Worm (Caenorhabditis elegans) whole organism, midembryonic: ENCODE measurements around the gene Y62F5A.10.

Experiments used
- T22C8.4 ChIP-seq: fragments of 200-800 bp; sonication (Bioruptor generic); IDR thresholded peaks from 2 replicates; pipeline ENCODE4 v1.3.6; 2022; ENCODE audit warnings: missing genetic modification characterization, missing compliant biosample characterization
- cog-1 ChIP-seq: sonication (generic microtip); optimal IDR thresholded peaks from 2 replicates; lab custom pipeline; 2016; ENCODE audit warnings: missing genetic modification characterization, missing compliant biosample characterization
- flt-1 ChIP-seq: fragments of 200-800 bp; sonication (Bioruptor generic); IDR thresholded peaks from 2 replicates; pipeline ENCODE4 v1.3.6; 2022; ENCODE audit warnings: missing genetic modification characterization, missing compliant biosample characterization
- klf-2 ChIP-seq: fragments of 200-800 bp; sonication (Bioruptor generic); conservative IDR thresholded peaks from 2 replicates; pipeline ENCODE4 v1.3.6; 2022; ENCODE audit warnings: missing genetic modification reagents, missing genetic modification characterization, missing compliant biosample characterization
- med-1 ChIP-seq: sonication (generic microtip); optimal IDR thresholded peaks from 2 replicates; lab custom pipeline; 2017; ENCODE audit warnings: missing genetic modification characterization, mild to moderate bottlenecking, missing compliant biosample characterization, antibody characterized with exemption, missing genetic modification reagents; ENCODE audit not compliant: insufficient read depth
- ref-1 ChIP-seq: fragments of 200-800 bp; sonication (Bioruptor generic); conservative IDR thresholded peaks from 2 replicates; pipeline ENCODE4 v1.3.6; 2022; ENCODE audit warnings: missing genetic modification reagents, missing genetic modification characterization, missing compliant biosample characterization
- tab-1 ChIP-seq: fragments of 200-800 bp; sonication (Bioruptor generic); IDR thresholded peaks from 2 replicates; pipeline ENCODE4 v1.3.6; 2022; ENCODE audit warnings: missing genetic modification characterization, missing compliant biosample characterization
- ztf-23 ChIP-seq: fragments of 200-800 bp; sonication (Bioruptor generic); IDR thresholded peaks from 2 replicates; pipeline ENCODE4 v1.3.6; 2022; ENCODE audit warnings: missing genetic modification reagents, missing genetic modification characterization, missing compliant biosample characterization
- ztf-29 ChIP-seq: fragments of 200-800 bp; sonication (Bioruptor generic); IDR thresholded peaks from 2 replicates; pipeline ENCODE4 v1.3.6; 2022; ENCODE audit warnings: missing genetic modification reagents, missing genetic modification characterization, missing compliant biosample characterization

Gene Y62F5A.10

DNA sequence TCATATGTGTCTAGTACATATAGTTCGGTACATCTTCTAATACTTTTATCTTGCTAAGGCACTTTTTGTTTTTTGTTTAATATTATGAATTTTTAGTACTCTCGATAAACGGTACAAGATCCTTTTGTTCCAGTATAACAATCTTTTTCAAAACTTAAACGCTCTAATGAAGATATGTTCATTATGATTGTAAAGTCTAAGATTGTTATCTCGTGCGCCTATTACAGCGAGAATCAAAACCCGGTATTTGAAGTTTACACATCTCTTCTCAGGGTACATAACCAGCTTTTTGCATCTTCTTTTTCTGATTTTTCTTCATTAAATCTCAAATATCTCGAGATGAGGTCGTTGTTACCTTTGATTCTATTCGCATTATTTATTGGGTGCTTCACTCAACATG lies 33.4 kb upstream of the Y62F5A.10 start, which contains the start of gene B0334.13:
TSS of gene B0334.13 (plus strand) at position 301 of the 400 bp plus-strand sequence.
- TF ChIP-seq ztf-23 (GFP tag; lab: Robert Waterston, UW) (no peak), med-1 (GFP tag; lab: Kevin White, UChicago) (no peak), ztf-29 (GFP tag; lab: Robert Waterston, UW) (no peak), ref-1 (GFP tag; lab: Robert Waterston, UW) (no peak), T22C8.4 (no peak), cog-1 (tag; lab: Kevin White, UChicago) (no peak)

DNA sequence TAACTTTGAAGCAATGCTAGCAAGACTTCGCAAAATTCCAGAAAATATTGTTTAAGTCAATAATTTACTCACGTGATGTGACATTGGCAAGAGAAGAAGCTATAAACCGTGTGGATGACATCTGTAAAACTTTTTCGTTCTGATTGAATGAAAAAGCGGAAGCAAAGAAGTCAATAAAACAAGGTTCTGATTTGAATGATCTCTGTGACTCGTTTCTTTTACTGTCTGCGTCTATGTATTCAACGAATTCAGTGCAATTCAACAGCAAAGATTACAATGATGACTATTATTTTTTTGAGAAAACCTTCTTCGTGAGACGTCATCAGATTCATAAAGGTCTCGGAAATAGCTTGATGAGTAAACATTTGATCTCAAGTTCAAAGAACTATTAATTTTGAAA lies 28.6 kb upstream of the Y62F5A.10 start, which contains the start of gene hacl-1:
TSS of gene hacl-1 (minus strand) at position 121 of the 400 bp plus-strand sequence.
- TF ChIP-seq flt-1 (GFP tag; lab: Robert Waterston, UW) (no peak), klf-2 (GFP tag; lab: Robert Waterston, UW) (no peak), T22C8.4 (no peak)

DNA sequence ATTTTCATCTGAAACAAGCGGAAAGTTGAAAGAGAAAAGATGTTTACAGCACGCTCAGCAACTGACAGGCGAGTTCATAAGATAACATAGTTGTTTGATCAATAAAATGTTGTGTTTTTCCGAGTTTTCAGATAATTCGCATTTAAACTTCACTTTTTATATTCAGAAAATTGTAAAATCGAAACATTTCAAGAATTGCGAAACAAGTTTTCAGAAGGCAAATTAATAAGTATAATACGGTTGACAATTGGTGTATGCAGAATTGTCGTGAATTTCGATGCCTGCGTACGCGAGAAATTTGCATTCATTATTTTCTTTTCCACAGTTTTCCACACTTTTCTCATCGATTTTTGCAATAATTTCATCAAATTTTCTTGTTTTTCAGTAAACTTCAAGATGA lies 26.1 kb upstream of the Y62F5A.10 start, which contains the start of the genes ooc-3 and B0334.4:
TSS of gene ooc-3 (minus strand) at position 15 of the 400 bp plus-strand sequence.
TSS of gene B0334.4 (plus strand) at position 386 of the 400 bp plus-strand sequence.
- no peak for TF ChIP-seq cog-1 (tag; lab: Kevin White, UChicago)
- TF ChIP-seq ztf-23 (GFP tag; lab: Robert Waterston, UW), result no peak
- no peak for TF ChIP-seq med-1 (GFP tag; lab: Kevin White, UChicago)
- TF ChIP-seq T22C8.4, result no peak
- TF ChIP-seq ztf-29 (GFP tag; lab: Robert Waterston, UW), result no peak
- no peak for TF ChIP-seq tab-1
- no peak for TF ChIP-seq ref-1 (GFP tag; lab: Robert Waterston, UW)
- TF ChIP-seq klf-2 (GFP tag; lab: Robert Waterston, UW), result no peak
- TF ChIP-seq flt-1 (GFP tag; lab: Robert Waterston, UW), result no peak

DNA sequence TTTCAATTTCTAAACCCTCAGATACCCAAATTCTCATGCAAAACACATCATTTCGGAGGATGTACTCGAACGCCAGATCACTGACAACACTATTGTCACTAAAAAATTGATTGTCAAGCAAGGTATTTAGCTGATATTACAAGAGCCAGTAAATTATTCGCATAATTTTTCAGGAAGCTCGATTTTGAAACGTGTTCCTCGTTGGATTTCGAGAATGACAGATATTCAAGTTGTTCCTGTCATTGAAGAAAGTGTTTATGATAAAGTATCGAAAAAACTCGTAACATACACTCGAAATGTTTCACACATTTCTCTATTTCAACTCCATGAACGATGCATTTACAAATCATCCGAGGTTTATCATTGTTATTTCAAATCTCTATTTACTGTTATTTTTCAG lies 25.6 kb upstream of the Y62F5A.10 start:
- TF ChIP-seq klf-2 (GFP tag; lab: Robert Waterston, UW) (no peak), ztf-29 (GFP tag; lab: Robert Waterston, UW) (no peak), T22C8.4 (no peak), ztf-23 (GFP tag; lab: Robert Waterston, UW) (no peak), ref-1 (GFP tag; lab: Robert Waterston, UW) (no peak), tab-1 (no peak), med-1 (GFP tag; lab: Kevin White, UChicago) (no peak), flt-1 (GFP tag; lab: Robert Waterston, UW) (no peak), cog-1 (tag; lab: Kevin White, UChicago) (no peak)

DNA sequence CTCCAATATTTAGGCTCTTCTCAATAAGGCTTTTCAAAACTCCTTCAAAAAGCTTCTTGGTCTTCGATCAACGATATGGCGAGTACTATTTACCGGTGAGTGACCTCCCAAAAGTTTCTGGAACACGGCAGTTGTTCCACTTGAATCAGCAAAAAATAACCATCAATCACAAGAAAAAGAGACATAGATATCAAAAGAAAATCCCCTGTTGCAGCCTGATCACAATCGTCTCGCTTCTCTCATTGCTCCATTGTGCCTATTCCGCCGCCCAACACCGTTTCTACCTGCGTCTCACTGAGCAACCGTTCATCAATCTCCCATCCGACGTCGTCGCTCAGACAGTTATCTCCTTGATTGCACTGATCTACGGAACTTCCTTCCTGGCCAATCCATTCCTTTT lies 24.6 kb upstream of the Y62F5A.10 start, which contains the start of gene emc-5:
TSS of gene emc-5 (plus strand) at position 14 of the 400 bp plus-strand sequence.
- TF ChIP-seq cog-1 (tag; lab: Kevin White, UChicago), result no peak

DNA sequence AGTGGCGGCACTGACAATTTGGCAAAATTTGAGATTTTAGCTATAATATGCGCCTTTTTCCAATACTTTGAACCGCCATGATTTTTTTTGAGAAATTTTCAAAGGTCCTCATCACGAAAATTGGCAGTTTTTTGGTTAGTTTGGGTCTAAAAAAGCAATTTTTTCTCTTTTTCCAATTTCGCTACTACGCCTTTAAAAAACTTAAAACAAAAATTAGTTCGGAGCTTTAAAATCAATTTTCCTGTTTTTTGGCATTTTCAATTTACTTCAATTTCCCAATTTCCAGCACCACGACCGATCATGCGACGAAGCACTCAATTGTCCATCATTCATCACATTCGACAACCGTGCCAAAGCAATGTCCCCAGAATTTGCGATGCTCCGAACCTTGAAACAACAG lies 24.0 kb upstream of the Y62F5A.10 start, which contains the start of gene B0334.5:
TSS of gene B0334.5 (plus strand) at position 301 of the 400 bp plus-strand sequence.
- no peak for TF ChIP-seq T22C8.4
- TF ChIP-seq ztf-23 (GFP tag; lab: Robert Waterston, UW), result 0 out of 2 replicates have a peak, but pooled peaks have one; percentile 31
- TF ChIP-seq tab-1, result no peak
- no peak for TF ChIP-seq ztf-29 (GFP tag; lab: Robert Waterston, UW)
- TF ChIP-seq flt-1 (GFP tag; lab: Robert Waterston, UW), result no peak
- TF ChIP-seq cog-1 (tag; lab: Kevin White, UChicago), result no peak
- TF ChIP-seq klf-2 (GFP tag; lab: Robert Waterston, UW), result no peak

DNA sequence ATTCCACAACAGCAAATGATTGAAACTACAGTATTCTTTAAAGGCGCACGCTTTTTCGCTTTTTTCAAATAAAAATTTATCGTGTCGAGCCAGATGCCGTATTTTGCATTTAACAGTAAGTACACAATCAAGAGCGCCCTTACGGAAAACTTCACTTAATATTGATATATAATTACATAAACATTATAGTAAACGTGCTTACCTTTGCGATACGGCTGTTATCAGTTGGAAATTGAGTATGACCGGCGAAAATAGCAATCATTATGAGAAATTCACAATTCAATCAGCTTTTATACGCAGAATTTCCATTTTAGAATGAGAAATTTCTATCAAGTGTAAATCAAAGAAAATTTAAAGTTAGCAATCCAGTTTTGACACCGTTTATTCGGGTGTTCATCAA lies 21.2 kb upstream of the Y62F5A.10 start, which contains the start of gene B0334.20:
TSS of gene B0334.20 (minus strand) at position 262 of the 400 bp plus-strand sequence.
- TF ChIP-seq T22C8.4 (no peak), ref-1 (GFP tag; lab: Robert Waterston, UW) (no peak), med-1 (GFP tag; lab: Kevin White, UChicago) (no peak), tab-1 (no peak), cog-1 (tag; lab: Kevin White, UChicago) (no peak)

DNA sequence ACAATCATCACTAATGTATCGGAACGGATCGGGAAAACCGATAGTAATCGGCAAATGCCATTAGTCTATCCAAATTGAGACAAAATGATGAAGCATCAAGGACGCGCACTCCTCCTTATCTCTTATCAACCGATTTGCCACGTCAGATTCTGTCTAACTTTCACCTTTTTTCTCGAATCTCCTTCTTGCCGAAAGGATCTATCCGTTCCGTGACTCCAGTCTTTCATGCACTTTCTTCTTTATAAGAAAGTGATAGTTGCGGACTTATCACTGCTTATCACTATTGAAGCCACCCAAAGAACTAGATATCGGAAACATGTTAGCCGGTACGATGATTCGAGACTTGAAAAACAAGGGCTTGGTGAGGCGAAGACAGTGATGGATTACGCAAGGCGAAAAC lies 19.4 kb upstream of the Y62F5A.10 start:
- TF ChIP-seq ztf-29 (GFP tag; lab: Robert Waterston, UW), result no peak

DNA sequence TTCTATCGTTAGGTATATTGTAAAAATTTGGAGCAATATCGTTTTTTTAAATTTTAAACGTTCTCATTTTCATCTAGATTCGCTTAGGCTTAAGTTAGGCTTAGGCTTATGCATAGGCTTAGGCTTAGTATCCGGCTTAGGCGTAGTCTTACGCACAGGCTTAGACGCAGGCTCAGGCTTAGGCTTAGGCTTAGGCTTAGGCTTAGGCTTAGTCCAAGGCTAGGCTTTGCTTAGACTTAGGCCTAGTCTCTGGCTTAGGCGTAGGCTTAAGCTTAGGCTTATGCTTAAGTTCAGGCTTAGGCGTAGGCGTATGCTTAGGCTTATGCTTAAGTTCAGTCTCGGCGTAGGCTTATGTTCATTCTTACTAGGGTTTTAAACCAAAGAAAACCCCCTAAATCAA lies 17.6 kb upstream of the Y62F5A.10 start:
- TF ChIP-seq med-1 (GFP tag; lab: Kevin White, UChicago) (no peak), flt-1 (GFP tag; lab: Robert Waterston, UW) (no peak), ztf-29 (GFP tag; lab: Robert Waterston, UW) (peak; percentile 67; the same call in 1 of the 2 replicates)

DNA sequence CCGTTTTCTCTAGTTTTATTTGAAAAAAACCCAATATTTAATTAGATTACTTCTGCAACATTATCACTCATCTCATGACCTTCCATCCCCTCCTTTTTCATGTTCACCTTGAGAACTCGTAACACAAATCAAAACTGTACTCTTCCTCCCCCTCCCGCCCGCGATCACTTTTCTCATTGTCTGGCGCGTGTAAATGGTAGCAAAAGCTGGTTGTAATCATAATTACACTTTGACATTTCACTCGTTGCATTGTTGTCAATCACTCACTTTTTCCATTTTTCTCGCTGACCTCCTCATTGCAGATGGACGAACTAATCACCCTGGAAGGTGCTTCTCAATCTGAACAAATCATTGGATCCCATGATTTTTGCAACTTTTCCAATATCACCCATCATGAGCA lies 11.0 kb upstream of the Y62F5A.10 start, which contains the start of gene npr-41:
TSS of gene npr-41 (plus strand) at position 301 of the 400 bp plus-strand sequence.
- TF ChIP-seq flt-1 (GFP tag; lab: Robert Waterston, UW) (no peak), ztf-23 (GFP tag; lab: Robert Waterston, UW) (no peak), T22C8.4 (no peak)

DNA sequence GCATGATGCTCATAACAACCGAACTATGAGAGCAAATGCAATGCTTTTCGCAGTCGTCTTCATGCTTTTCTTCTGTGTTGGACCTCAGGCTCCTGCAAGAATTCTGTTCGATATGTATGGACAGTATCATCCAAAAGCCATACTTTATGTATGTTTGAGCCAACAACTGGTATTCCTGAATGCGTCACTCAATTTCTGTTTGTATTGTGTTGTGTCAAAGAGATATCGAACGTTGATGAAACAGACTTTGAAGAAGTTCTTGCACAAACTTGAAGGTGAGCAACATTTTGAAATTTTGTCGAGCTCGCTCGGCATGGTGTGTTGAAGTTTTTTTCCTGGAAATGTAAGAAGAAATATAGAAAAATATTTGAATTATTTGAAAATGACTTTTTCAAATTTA lies 8.5 kb upstream of the Y62F5A.10 start:
- TF ChIP-seq med-1 (GFP tag; lab: Kevin White, UChicago), result no peak
- no peak for TF ChIP-seq ref-1 (GFP tag; lab: Robert Waterston, UW)
- TF ChIP-seq klf-2 (GFP tag; lab: Robert Waterston, UW), result no peak
- no peak for TF ChIP-seq ztf-23 (GFP tag; lab: Robert Waterston, UW)
- no peak for TF ChIP-seq T22C8.4
- TF ChIP-seq ztf-29 (GFP tag; lab: Robert Waterston, UW), result no peak
- no peak for TF ChIP-seq tab-1
- no peak for TF ChIP-seq flt-1 (GFP tag; lab: Robert Waterston, UW)
- TF ChIP-seq cog-1 (tag; lab: Kevin White, UChicago), result no peak
